Worm (Caenorhabditis elegans) whole organism, L4/young adult: Measurements from ENCODE around the gene C23H5.8.

Experiments used
- W03F9.2 ChIP-seq: fragments of 150-350 bp; optimal IDR thresholded peaks from 2 replicates; lab custom pipeline; 2014; ENCODE audit warnings: missing biosample characterization, missing genetic modification characterization
- dao-5 ChIP-seq: sonication (generic microtip); optimal IDR thresholded peaks from 2 replicates; lab custom pipeline; 2016; ENCODE audit warnings: missing genotype, missing genetic modification characterization, moderate library complexity, missing compliant biosample characterization
- him-1 ChIP-seq: sonication (generic microtip); optimal IDR thresholded peaks from 2 replicates; lab custom pipeline; 2016; ENCODE audit warnings: missing genotype, missing genetic modification reagents, missing genetic modification characterization, missing compliant biosample characterization

Gene C23H5.8

ce11 chrIV:2113362-2114056, at the start of gene C23H5.8:
C23H5.8 (minus strand) TSS chrIV:2113412.
- no peak for TF ChIP-seq W03F9.2 (tag; lab: Kevin White, UChicago)
- TF ChIP-seq dao-5, result no peak
- no peak for TF ChIP-seq him-1 (tag; lab: Kevin White, UChicago)

ce11 chrIV:2162256-2162655, 49.0 kb upstream of the C23H5.8 start:
- TF ChIP-seq him-1 (tag; lab: Kevin White, UChicago) (no peak), W03F9.2 (tag; lab: Kevin White, UChicago) (no peak), dao-5 (no peak)

- TF ChIP-seq him-1 (tag; lab: Kevin White, UChicago), result no peak
- TF ChIP-seq W03F9.2 (tag; lab: Kevin White, UChicago), result no peak
- no peak for TF ChIP-seq dao-5
These were observed 45.9 kb upstream of the C23H5.8 start, which contains the start of gene gcy-37 for ce11 chrIV:2159069-2159468. gcy-37 (minus strand) TSS chrIV:2159169.

ce11 chrIV:2156239-2156638, 43.0 kb upstream of the C23H5.8 start:
- no peak for TF ChIP-seq W03F9.2 (tag; lab: Kevin White, UChicago)
- no peak for TF ChIP-seq him-1 (tag; lab: Kevin White, UChicago)
- TF ChIP-seq dao-5, result no peak

- TF ChIP-seq W03F9.2 (tag; lab: Kevin White, UChicago), result no peak
- no peak for TF ChIP-seq him-1 (tag; lab: Kevin White, UChicago)
- no peak for TF ChIP-seq dao-5
These were observed 36.1 kb upstream of the C23H5.8 start, which contains the start of gene C54E4.5 for ce11 chrIV:2149247-2149756. C54E4.5 (minus strand) TSS chrIV:2149297.

- TF ChIP-seq him-1 (tag; lab: Kevin White, UChicago), result no peak
- no peak for TF ChIP-seq dao-5
- no peak for TF ChIP-seq W03F9.2 (tag; lab: Kevin White, UChicago)
These were observed 29.1 kb upstream of the C23H5.8 start for ce11 chrIV:2142320-2142719.

- no peak for TF ChIP-seq him-1 (tag; lab: Kevin White, UChicago)
- no peak for TF ChIP-seq dao-5
- TF ChIP-seq W03F9.2 (tag; lab: Kevin White, UChicago), result no peak
These were observed 27.3 kb upstream of the C23H5.8 start, which contains the start of gene C54E4.12 for ce11 chrIV:2140543-2140942. C54E4.12 (minus strand) TSS chrIV:2140643.

- TF ChIP-seq dao-5 (no peak), him-1 (tag; lab: Kevin White, UChicago) (no peak), W03F9.2 (tag; lab: Kevin White, UChicago) (no peak)
These were observed 24.3 kb upstream of the C23H5.8 start for ce11 chrIV:2137478-2137877.

ce11 chrIV:2136607-2137006, 23.4 kb upstream of the C23H5.8 start, which contains the start of gene test-1:
test-1 (plus strand) TSS chrIV:2136951.
- no peak for TF ChIP-seq dao-5
- TF ChIP-seq W03F9.2 (tag; lab: Kevin White, UChicago), result no peak
- TF ChIP-seq him-1 (tag; lab: Kevin White, UChicago), result no peak

ce11 chrIV:2133431-2133940, 20.3 kb upstream of the C23H5.8 start, which contains the start of gene C23H5.12:
C23H5.12 (plus strand) TSS chrIV:2133481.
- TF ChIP-seq him-1 (tag; lab: Kevin White, UChicago), result no peak
- TF ChIP-seq W03F9.2 (tag; lab: Kevin White, UChicago), result no peak
- TF ChIP-seq dao-5, result no peak

- no peak for TF ChIP-seq him-1 (tag; lab: Kevin White, UChicago)
- no peak for TF ChIP-seq W03F9.2 (tag; lab: Kevin White, UChicago)
- no peak for TF ChIP-seq dao-5
These were observed 17.5 kb upstream of the C23H5.8 start, which contains the start of gene prmt-6 for ce11 chrIV:2130714-2131113. prmt-6 (plus strand) TSS chrIV:2130965.

ce11 chrIV:2128761-2129160, 15.5 kb upstream of the C23H5.8 start, which contains the start of gene grl-20:
grl-20 (minus strand) TSS chrIV:2128861.
- TF ChIP-seq dao-5 (no peak), him-1 (tag; lab: Kevin White, UChicago) (no peak), W03F9.2 (tag; lab: Kevin White, UChicago) (no peak)

- TF ChIP-seq W03F9.2 (tag; lab: Kevin White, UChicago), result no peak
- TF ChIP-seq him-1 (tag; lab: Kevin White, UChicago), result no peak
- no peak for TF ChIP-seq dao-5
These were observed 14.2 kb upstream of the C23H5.8 start for ce11 chrIV:2127375-2127774.

- TF ChIP-seq W03F9.2 (tag; lab: Kevin White, UChicago) (no peak), him-1 (tag; lab: Kevin White, UChicago) (no peak), dao-5 (no peak)
These were observed 9.3 kb upstream of the C23H5.8 start, which contains the start of gene glb-7 for ce11 chrIV:2122488-2122887. glb-7 (plus strand) TSS chrIV:2122788.
